Fruit fly (Drosophila melanogaster) whole organism, embryonic: ENCODE data around the gene CG12723.

Source experiments
- CG10274 ChIP-seq: fragments of 200-800 bp; sonication (Bioruptor generic); optimal IDR thresholded peaks from 3 replicates; lab custom pipeline; 2017; ENCODE audit warnings: missing biosample characterization, mild to moderate bottlenecking, missing genetic modification characterization
- CG10321 ChIP-seq: fragments of 200-800 bp; sonication (Bioruptor generic); IDR thresholded peaks from 2 replicates; pipeline ENCODE4 v1.3.6; 2022; ENCODE audit warnings: missing biosample characterization, missing genetic modification characterization
- CG11695 ChIP-seq: fragments of 200-800 bp; sonication (Bioruptor generic); IDR thresholded peaks from 3 replicates; pipeline ENCODE4 v1.3.6; 2022; ENCODE audit warnings: missing biosample characterization, missing genetic modification characterization
- CG12391 ChIP-seq: fragments of 200-800 bp; sonication (Bioruptor generic); optimal IDR thresholded peaks from 3 replicates; lab custom pipeline; 2018; ENCODE audit warnings: missing biosample characterization, mild to moderate bottlenecking, missing genetic modification characterization, moderate library complexity
- CG15696 ChIP-seq: fragments of 200-800 bp; sonication (Bioruptor generic); optimal IDR thresholded peaks from 2 replicates; lab custom pipeline; 2019; ENCODE audit warnings: missing biosample characterization, mild to moderate bottlenecking, missing genetic modification characterization, moderate library complexity
- CG1603 ChIP-seq: fragments of 200-800 bp; sonication (Bioruptor generic); optimal IDR thresholded peaks from 2 replicates; lab custom pipeline; 2019; ENCODE audit warnings: missing biosample characterization, mild to moderate bottlenecking, missing genetic modification characterization, moderate library complexity
- CG17802 ChIP-seq: fragments of 200-800 bp; sonication (Bioruptor generic); optimal IDR thresholded peaks from 2 replicates; lab custom pipeline; 2018; ENCODE audit warnings: missing biosample characterization, mild to moderate bottlenecking, missing genetic modification characterization, moderate library complexity
- CG17912 ChIP-seq: fragments of 200-800 bp; sonication (Bioruptor generic); optimal IDR thresholded peaks from 2 replicates; lab custom pipeline; 2018; ENCODE audit warnings: missing biosample characterization, mild to moderate bottlenecking, missing genetic modification characterization
- CG18619 ChIP-seq: fragments of 200-800 bp; sonication (Bioruptor generic); optimal IDR thresholded peaks from 3 replicates; lab custom pipeline; 2017; ENCODE audit warnings: missing biosample characterization, mild to moderate bottlenecking, missing genetic modification characterization
- CG2202 ChIP-seq: fragments of 200-800 bp; sonication (Bioruptor generic); optimal IDR thresholded peaks from 2 replicates; lab custom pipeline; 2018; ENCODE audit warnings: missing biosample characterization, mild to moderate bottlenecking, missing genetic modification characterization
- CG32532 ChIP-seq: fragments of 200-800 bp; sonication (Bioruptor generic); IDR thresholded peaks from 2 replicates; pipeline ENCODE4 v1.3.6; 2022; ENCODE audit warnings: missing biosample characterization, missing genetic modification characterization
- CG3281 ChIP-seq: fragments of 200-800 bp; sonication (Bioruptor generic); optimal IDR thresholded peaks from 3 replicates; lab custom pipeline; 2017; ENCODE audit warnings: missing biosample characterization, mild to moderate bottlenecking, missing genetic modification characterization
- CG34422 ChIP-seq: fragments of 200-800 bp; sonication (Bioruptor generic); IDR thresholded peaks from 3 replicates; pipeline ENCODE4 v1.3.6; 2022; ENCODE audit warnings: missing biosample characterization, missing genetic modification characterization
- CG42726 ChIP-seq: fragments of 200-800 bp; sonication (Bioruptor generic); IDR thresholded peaks from 2 replicates; pipeline ENCODE4 v1.3.6; 2022; ENCODE audit warnings: missing biosample characterization, missing genetic modification characterization; ENCODE audit not compliant: partially characterized antibody
- CG7271 ChIP-seq: fragments of 200-800 bp; sonication (Bioruptor generic); optimal IDR thresholded peaks from 2 replicates; lab custom pipeline; 2018; ENCODE audit warnings: missing biosample characterization, mild to moderate bottlenecking, missing genetic modification characterization, moderate library complexity
- CG9876 ChIP-seq: fragments of 200-800 bp; sonication (Bioruptor generic); optimal IDR thresholded peaks from 2 replicates; lab custom pipeline; 2016; ENCODE audit warnings: missing biosample characterization, missing genetic modification characterization
- CHES-1-like ChIP-seq: fragments of 200-800 bp; sonication (Bioruptor generic); optimal IDR thresholded peaks from 2 replicates; lab custom pipeline; 2016; ENCODE audit warnings: missing biosample characterization, missing genetic modification characterization
- CTCF ChIP-seq: fragments of 200-800 bp; sonication (Bioruptor generic); optimal IDR thresholded peaks from 2 replicates; lab custom pipeline; 2017; ENCODE audit warnings: missing biosample characterization, mild to moderate bottlenecking, missing genetic modification characterization, moderate library complexity
- CoRest ChIP-seq: fragments of 200-800 bp; sonication (Bioruptor generic); optimal IDR thresholded peaks from 3 replicates; lab custom pipeline; 2018; ENCODE audit warnings: missing biosample characterization, mild to moderate bottlenecking, missing genetic modification characterization, moderate library complexity
- CrebB ChIP-seq: fragments of 200-800 bp; sonication (Bioruptor generic); optimal IDR thresholded peaks from 3 replicates; lab custom pipeline; 2018; ENCODE audit warnings: missing biosample characterization, mild to moderate bottlenecking, missing genetic modification characterization
- D ChIP-seq, 2 experiments: fragments of 200-800 bp in 1 of 2; fragments of >200 bp in 1 of 2; sonication (Bioruptor generic) in 1 of 2; optimal IDR thresholded peaks; 2 replicates in 1 of 2; 3 replicates in 1 of 2; lab custom pipeline; 2017; ENCODE audit warnings: mild to moderate bottlenecking in 1 of 2, missing biosample characterization in 1 of 2, missing genetic modification characterization in 1 of 2, missing genetic modification reagents in 1 of 2
- Dek ChIP-seq: fragments of 200-800 bp; sonication (Bioruptor generic); optimal IDR thresholded peaks from 3 replicates; lab custom pipeline; 2019; ENCODE audit warnings: missing biosample characterization, mild to moderate bottlenecking, missing genetic modification characterization, moderate library complexity
- ERR ChIP-seq: fragments of 200-800 bp; sonication (Bioruptor generic); optimal IDR thresholded peaks from 2 replicates; lab custom pipeline; 2016; ENCODE audit warnings: missing biosample characterization, missing genetic modification characterization
- H15 ChIP-seq: fragments of 200-800 bp; sonication (Bioruptor generic); IDR thresholded peaks from 3 replicates; pipeline ENCODE4 v1.3.6; 2022; ENCODE audit warnings: missing biosample characterization, missing genetic modification characterization
- HLH4C ChIP-seq: fragments of 200-800 bp; sonication (Bioruptor generic); IDR thresholded peaks from 3 replicates; pipeline ENCODE4 v1.3.6; 2022; ENCODE audit warnings: missing biosample characterization, missing genetic modification characterization; ENCODE audit not compliant: partially characterized antibody
- HmgZ ChIP-seq: fragments of 200-800 bp; sonication (Bioruptor generic); optimal IDR thresholded peaks from 2 replicates; lab custom pipeline; 2018; ENCODE audit warnings: missing biosample characterization, mild to moderate bottlenecking, missing genetic modification characterization
- MTF-1 ChIP-seq: fragments of 200-800 bp; sonication (Bioruptor generic); optimal IDR thresholded peaks from 2 replicates; lab custom pipeline; 2018; ENCODE audit warnings: missing biosample characterization, mild to moderate bottlenecking, missing genetic modification characterization, borderline replicate concordance
- ash1 ChIP-seq: fragments of 200-800 bp; sonication (Bioruptor generic); optimal IDR thresholded peaks from 2 replicates; lab custom pipeline; 2018; ENCODE audit warnings: missing biosample characterization, mild to moderate bottlenecking, missing genetic modification characterization
- caup ChIP-seq: fragments of 200-800 bp; sonication (Bioruptor generic); optimal IDR thresholded peaks from 3 replicates; lab custom pipeline; 2017; ENCODE audit warnings: missing biosample characterization, mild to moderate bottlenecking, missing genetic modification characterization, moderate library complexity; ENCODE audit not compliant: severe bottlenecking
- cg ChIP-seq: fragments of 200-800 bp; sonication (Bioruptor generic); optimal IDR thresholded peaks from 3 replicates; lab custom pipeline; 2019; ENCODE audit warnings: missing biosample characterization, mild to moderate bottlenecking, missing genetic modification characterization, moderate library complexity
- fd96Cb ChIP-seq: fragments of 200-800 bp; sonication (Bioruptor generic); optimal IDR thresholded peaks from 2 replicates; lab custom pipeline; 2018; ENCODE audit warnings: missing biosample characterization, mild to moderate bottlenecking, missing genetic modification characterization, moderate library complexity
- jigr1 ChIP-seq: fragments of 200-800 bp; sonication (Bioruptor generic); IDR thresholded peaks from 3 replicates; pipeline ENCODE4 v1.3.6; 2022; ENCODE audit warnings: missing biosample characterization, missing genetic modification characterization
- lbe ChIP-seq: fragments of 200-800 bp; sonication (Bioruptor generic); optimal IDR thresholded peaks from 2 replicates; lab custom pipeline; 2016; ENCODE audit warnings: missing biosample characterization, mild to moderate bottlenecking, missing genetic modification characterization
- nom ChIP-seq: fragments of 200-800 bp; sonication (Bioruptor generic); optimal IDR thresholded peaks from 2 replicates; lab custom pipeline; 2017; ENCODE audit warnings: missing biosample characterization, missing genetic modification characterization, mild to moderate bottlenecking, moderate library complexity, missing genetic modification reagents
- p53 ChIP-seq: fragments of 200-800 bp; sonication (Bioruptor generic); optimal IDR thresholded peaks from 2 replicates; lab custom pipeline; 2016; ENCODE audit warnings: missing biosample characterization, missing genetic modification characterization
- pho ChIP-seq: fragments of 200-800 bp; sonication (Bioruptor generic); optimal IDR thresholded peaks from 2 replicates; lab custom pipeline; 2016; ENCODE audit warnings: missing biosample characterization, missing genetic modification characterization
- row ChIP-seq: fragments of 200-800 bp; sonication (Bioruptor generic); IDR thresholded peaks from 3 replicates; pipeline ENCODE4 v1.3.6; 2022; ENCODE audit warnings: missing biosample characterization, missing genetic modification characterization
- seq ChIP-seq: fragments of 200-800 bp; sonication (Bioruptor generic); IDR thresholded peaks from 2 replicates; pipeline ENCODE4 v1.3.6; 2022; ENCODE audit warnings: missing biosample characterization, missing genetic modification characterization
- slp2 ChIP-seq: fragments of 200-800 bp; sonication (Bioruptor generic); optimal IDR thresholded peaks from 2 replicates; lab custom pipeline; 2016; ENCODE audit warnings: missing biosample characterization, missing genetic modification characterization
- tgo ChIP-seq: fragments of 200-800 bp; sonication (Bioruptor generic); IDR thresholded peaks from 3 replicates; pipeline ENCODE4 v1.3.6; 2022; ENCODE audit warnings: missing biosample characterization, missing genetic modification characterization
- toy ChIP-seq: fragments of 200-800 bp; sonication (Bioruptor generic); IDR thresholded peaks from 2 replicates; pipeline ENCODE4 v1.3.6; 2022; ENCODE audit warnings: missing biosample characterization, missing genetic modification characterization
- tup ChIP-seq: fragments of 200-800 bp; sonication (Bioruptor generic); optimal IDR thresholded peaks from 2 replicates; lab custom pipeline; 2016; ENCODE audit warnings: missing biosample characterization, mild to moderate bottlenecking, missing genetic modification characterization, moderate library complexity
- unc-4 ChIP-seq: fragments of 200-800 bp; sonication (Bioruptor generic); IDR thresholded peaks from 2 replicates; pipeline ENCODE4 v1.3.6; 2022; ENCODE audit warnings: missing biosample characterization, missing genetic modification characterization; ENCODE audit not compliant: partially characterized antibody
- wor ChIP-seq: fragments of 200-800 bp; sonication (Bioruptor generic); IDR thresholded peaks from 2 replicates; pipeline ENCODE4 v1.3.6; 2022; ENCODE audit warnings: missing biosample characterization, missing genetic modification characterization

Gene CG12723

DNA sequence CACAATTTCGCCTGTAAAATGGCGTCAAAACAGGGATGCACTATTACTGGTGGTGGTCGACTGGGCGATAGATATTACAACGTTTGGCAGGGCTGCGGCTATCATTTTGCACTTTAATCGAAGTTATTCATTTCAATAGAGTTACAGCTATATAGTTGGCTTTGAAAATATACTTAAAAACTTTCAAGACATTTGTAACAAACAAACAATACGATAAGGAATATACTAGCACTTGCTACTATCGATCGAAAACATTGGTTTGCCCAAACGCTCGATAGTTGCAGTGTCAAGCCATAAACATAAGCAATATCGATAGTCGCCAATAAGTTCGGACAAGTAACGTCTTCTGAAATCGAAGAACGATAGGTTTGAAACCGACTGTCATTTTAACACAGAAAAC, 32.2 kb downstream of the CG12723 start, which contains the start of the genes Bap60 and CG12096 (continued):
- TF ChIP-seq tup (GFP tag; lab: Kevin White, UChicago) (peak; percentile 49), CrebB (peak; percentile 41), CG9876 (GFP tag; lab: Kevin White, UChicago) (peak; percentile 74), CG15696 (peak; percentile 78), CHES-1-like (GFP tag; lab: Kevin White, UChicago) (peak; percentile 90), HLH4C (peak; percentile 94), CG18619 (GFP tag; lab: Kevin White, UChicago) (peak; percentile 67), CG17802 (tag; lab: Kevin White, UChicago) (peak; percentile 12), CG10274 (no peak), unc-4 (peak; percentile 95), wor (GFP tag; lab: Robert Waterston, UW) (no peak), CTCF (GFP tag; lab: Kevin White, UChicago) (peak; percentile 32), nom (GFP tag; lab: Kevin White, UChicago) (no peak), Dek (peak; percentile 47), D (optimal IDR thresholded peaks at IDR 0.05; lab: Kevin White, UChicago) (no peak), D (GFP tag; optimal IDR thresholded peaks at IDR 0.05; lab: Kevin White, UChicago) (peak; percentile 6), lbe (no peak), CG17912 (GFP tag; lab: Kevin White, UChicago) (no peak), CG12391 (tag; lab: Kevin White, UChicago) (peak; percentile 86), CG34422 (peak; percentile 8; the same call in 1 of the 3 replicates), fd96Cb (tag; lab: Kevin White, UChicago) (peak; percentile 56), cg (GFP tag; lab: Kevin White, UChicago) (peak; percentile 65), ERR (peak; percentile 64), p53 (GFP tag; lab: Kevin White, UChicago) (peak; percentile 37), HmgZ (peak; percentile 88), ash1 (GFP tag; lab: Kevin White, UChicago) (no peak), jigr1 (GFP tag; lab: Robert Waterston, UW) (no peak), row (GFP tag; lab: Robert Waterston, UW) (peak; percentile 93), seq (no peak), tgo (GFP tag; lab: Robert Waterston, UW) (peak; percentile 61), MTF-1 (GFP tag; lab: Kevin White, UChicago) (no peak), CG1603 (tag; lab: Kevin White, UChicago) (peak; percentile 86), pho (GFP tag; lab: Kevin White, UChicago) (peak; percentile 84), CG11695 (GFP tag; lab: Robert Waterston, UW) (0 out of 3 replicates have a peak, but pooled peaks have one; percentile 45), slp2 (GFP tag; lab: Kevin White, UChicago) (peak; percentile 48), CG7271 (tag; lab: Kevin White, UChicago) (no peak), CG3281 (no peak), CG10321 (GFP tag; lab: Robert Waterston, UW) (no peak), toy (no peak), CG32532 (GFP tag; lab: Robert Waterston, UW) (peak; percentile 62), caup (GFP tag; lab: Kevin White, UChicago) (peak; percentile 56), CG42726 (peak; percentile 43), CoRest (tag; lab: Kevin White, UChicago) (peak; percentile 90), CG2202 (tag; lab: Kevin White, UChicago) (peak; percentile 46), H15 (GFP tag; lab: Robert Waterston, UW) (no peak)
